Worm (Caenorhabditis elegans): ENCODE data around the gene F45E6.1.
A peak's percentile ranks its signal among the peaks of the same experiment; 100 is the strongest.

DNA sequence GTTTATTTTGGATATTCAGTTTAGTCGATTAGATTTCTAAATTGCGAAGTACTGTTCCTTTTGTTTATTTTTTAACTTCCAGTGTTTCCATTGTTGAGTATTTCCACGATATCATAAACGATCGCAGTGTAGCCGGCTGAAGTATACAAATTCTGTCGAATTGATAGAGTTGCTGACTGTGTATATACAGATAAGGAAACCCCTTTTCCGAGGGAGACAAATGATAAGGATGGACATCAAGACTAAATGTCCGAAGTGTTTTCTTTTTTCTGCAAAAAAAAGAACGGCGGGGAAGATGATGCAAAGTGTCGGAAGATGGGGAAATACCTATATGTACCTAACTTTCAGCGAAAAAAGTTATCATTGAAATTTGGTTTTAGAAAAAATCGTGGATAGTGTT lies 30.7 kb downstream of the F45E6.1 start:
- TF ChIP-seq nhr-77 (tag; optimal IDR thresholded peaks at IDR 0.05) = no peak
- TF ChIP-seq ctbp-1 (GFP tag; IDR thresholded peaks at IDR 0.05) = no peak
- TF ChIP-seq pha-4 (GFP tag; IDR thresholded peaks at IDR 0.05) = no peak
- TF ChIP-seq pha-4 (tag; optimal IDR thresholded peaks at IDR 0.05) = no peak
- no peak for TF ChIP-seq aly-2 (tag; optimal IDR thresholded peaks at IDR 0.05)
- TF ChIP-seq snpc-4 (tag; optimal IDR thresholded peaks at IDR 0.05) = no peak
- no peak for TF ChIP-seq ceh-20 (GFP tag; IDR thresholded peaks at IDR 0.05)
- no peak for TF ChIP-seq fos-1 (tag; optimal IDR thresholded peaks at IDR 0.05)
- TF ChIP-seq lin-13 (GFP tag; optimal IDR thresholded peaks at IDR 0.05) = no peak
- TF ChIP-seq lin-15B (tag; optimal IDR thresholded peaks at IDR 0.05) = no peak
- no peak for TF ChIP-seq ceh-28 (tag; optimal IDR thresholded peaks at IDR 0.05)
- peak; percentile 75 for TF ChIP-seq nhr-28 (tag; optimal IDR thresholded peaks at IDR 0.05)
- no peak for TF ChIP-seq F44E2.7 (GFP tag; IDR thresholded peaks at IDR 0.05)
- no peak for TF ChIP-seq D1046.2 (GFP tag; IDR thresholded peaks at IDR 0.05)
- no peak for TF ChIP-seq nhr-6 (tag; optimal IDR thresholded peaks at IDR 0.05)
